Worm (Caenorhabditis elegans) whole organism, mixed stage, embryonic: ENCODE data around the gene srbc-27.

Experiments
- elt-1 ChIP-seq: sonication (generic microtip); optimal IDR thresholded peaks from 2 replicates; lab custom pipeline; 2017; ENCODE audit warnings: missing genetic modification characterization, mild to moderate bottlenecking, missing compliant biosample characterization, antibody characterized with exemption, moderate library complexity, borderline replicate concordance; ENCODE audit not compliant: insufficient read depth
- hlh-1 ChIP-seq: fragments of 150-350 bp; optimal IDR thresholded peaks from 2 replicates; lab custom pipeline; 2014; ENCODE audit warnings: missing biosample characterization, missing genetic modification reagents, missing genetic modification characterization
- mab-5 ChIP-seq: fragments of 150-350 bp; optimal IDR thresholded peaks from 2 replicates; lab custom pipeline; 2014; ENCODE audit warnings: missing biosample characterization, missing genetic modification characterization
- nhr-12 ChIP-seq: fragments of 150-350 bp; optimal IDR thresholded peaks from 2 replicates; lab custom pipeline; 2014; ENCODE audit warnings: missing biosample characterization, missing genetic modification characterization
- nhr-237 ChIP-seq: fragments of 150-350 bp; optimal IDR thresholded peaks from 2 replicates; lab custom pipeline; 2014; ENCODE audit warnings: missing biosample characterization, missing genetic modification characterization
- nhr-28 ChIP-seq: fragments of 150-350 bp; optimal IDR thresholded peaks from 2 replicates; lab custom pipeline; 2014; ENCODE audit warnings: missing biosample characterization, missing genetic modification characterization
- nhr-76 ChIP-seq: sonication (generic microtip); optimal IDR thresholded peaks from 2 replicates; lab custom pipeline; 2017; ENCODE audit warnings: missing biosample characterization, missing genetic modification characterization
- pha-4 ChIP-seq: fragments of 150-350 bp; optimal IDR thresholded peaks from 2 replicates; lab custom pipeline; 2018; ENCODE audit warnings: missing biosample characterization, missing genetic modification reagents, missing genetic modification characterization
- sem-2 ChIP-seq: fragments of 200-800 bp; sonication (Bioruptor generic); optimal IDR thresholded peaks from 2 replicates; lab custom pipeline; 2018; ENCODE audit warnings: mild to moderate bottlenecking, missing genetic modification characterization, missing compliant biosample characterization
- snpc-4 ChIP-seq: fragments of 150-350 bp; optimal IDR thresholded peaks from 2 replicates; lab custom pipeline; 2014; ENCODE audit warnings: missing biosample characterization, missing genetic modification characterization
- sptf-1 ChIP-seq: sonication (generic microtip); optimal IDR thresholded peaks from 2 replicates; lab custom pipeline; 2017; ENCODE audit warnings: mild to moderate bottlenecking, missing genetic modification characterization, moderate library complexity, missing compliant biosample characterization
- unc-120 ChIP-seq: sonication (generic microtip); optimal IDR thresholded peaks from 2 replicates; lab custom pipeline; 2017; ENCODE audit warnings: missing genetic modification characterization, missing compliant biosample characterization; ENCODE audit not compliant: poor library complexity, severe bottlenecking
- unc-62 ChIP-seq: fragments of 150-350 bp; optimal IDR thresholded peaks from 2 replicates; lab custom pipeline; 2014; ENCODE audit warnings: missing biosample characterization, missing genetic modification reagents, missing genetic modification characterization

ce11 chrV:17439406-17439805 lies 8.4 kb downstream of the srbc-27 start, which contains the start of gene srh-154:
- TF ChIP-seq elt-1 (tag; lab: Kevin White, UChicago) = no peak
- no peak for TF ChIP-seq nhr-237
- no peak for TF ChIP-seq nhr-76
- TF ChIP-seq mab-5 (tag; lab: Kevin White, UChicago) = no peak
- no peak for TF ChIP-seq hlh-1 (tag; lab: Kevin White, UChicago)
- no peak for TF ChIP-seq snpc-4
- no peak for TF ChIP-seq unc-62 (GFP tag; lab: Kevin White, UChicago)
- no peak for TF ChIP-seq sem-2
- TF ChIP-seq nhr-28 = no peak
- TF ChIP-seq pha-4 (tag; lab: Kevin White, UChicago) = no peak
- TF ChIP-seq unc-120 (tag; lab: Kevin White, UChicago) = no peak
- TF ChIP-seq nhr-12 (tag; lab: Kevin White, UChicago) = no peak
- no peak for TF ChIP-seq sptf-1 (tag; lab: Kevin White, UChicago)
